Worm (Caenorhabditis elegans) whole organism, L3 larva: ENCODE measurements around the gene bath-39.

Experiments used
- aly-2 ChIP-seq: fragments of 150-350 bp; optimal IDR thresholded peaks from 2 replicates; lab custom pipeline; 2014; ENCODE audit warnings: missing biosample characterization, missing genetic modification characterization
- egl-27 ChIP-seq: sonication (generic microtip); optimal IDR thresholded peaks from 4 replicates; lab custom pipeline; 2017; ENCODE audit warnings: missing biosample characterization, missing genetic modification reagents, missing genetic modification characterization
- elt-1 ChIP-seq: fragments of 150-350 bp; optimal IDR thresholded peaks from 2 replicates; lab custom pipeline; 2014; ENCODE audit warnings: missing biosample characterization, missing genetic modification characterization
- lsy-12 ChIP-seq: sonication (generic microtip); optimal IDR thresholded peaks from 2 replicates; lab custom pipeline; 2016; ENCODE audit warnings: mild to moderate bottlenecking, missing genetic modification characterization, missing compliant biosample characterization
- mdl-1 ChIP-seq: fragments of 150-350 bp; optimal IDR thresholded peaks from 2 replicates; lab custom pipeline; 2014; ENCODE audit warnings: missing biosample characterization, missing genetic modification characterization
- nhr-12 ChIP-seq: fragments of 150-350 bp; optimal IDR thresholded peaks from 2 replicates; lab custom pipeline; 2014; ENCODE audit warnings: missing biosample characterization, missing genetic modification characterization
- nhr-28 ChIP-seq: fragments of 150-350 bp; optimal IDR thresholded peaks from 2 replicates; lab custom pipeline; 2014; ENCODE audit warnings: missing biosample characterization, missing genetic modification characterization
- skn-1 ChIP-seq: fragments of 150-350 bp; optimal IDR thresholded peaks from 2 replicates; lab custom pipeline; 2014; ENCODE audit warnings: missing biosample characterization, missing genetic modification characterization
- snpc-4 ChIP-seq: fragments of 150-350 bp; optimal IDR thresholded peaks from 2 replicates; lab custom pipeline; 2014; ENCODE audit warnings: missing biosample characterization, missing genetic modification characterization
- tbx-2 ChIP-seq: sonication (generic microtip); optimal IDR thresholded peaks from 2 replicates; lab custom pipeline; 2016; ENCODE audit warnings: mild to moderate bottlenecking, missing genetic modification characterization, missing compliant biosample characterization
- unc-39 ChIP-seq: sonication (generic microtip); optimal IDR thresholded peaks from 4 replicates; lab custom pipeline; 2017; ENCODE audit warnings: missing biosample characterization, missing genetic modification characterization
- ztf-11 ChIP-seq: fragments of 150-350 bp; optimal IDR thresholded peaks from 2 replicates; lab custom pipeline; 2014; ENCODE audit warnings: missing biosample characterization, missing genetic modification characterization

ce11 chrV:13410688-13411087 is 48.6 kb upstream of the bath-39 start, which contains the start of gene F53F1.4:
- TF ChIP-seq elt-1 (no peak), nhr-12 (no peak), lsy-12 (tag; lab: Kevin White, UChicago) (no peak), egl-27 (tag; lab: Kevin White, UChicago) (no peak), unc-39 (tag; lab: Kevin White, UChicago) (no peak), ztf-11 (no peak), aly-2 (tag; lab: Kevin White, UChicago) (no peak), skn-1 (tag; lab: Kevin White, UChicago) (no peak), nhr-28 (tag; lab: Kevin White, UChicago) (no peak), mdl-1 (tag; lab: Kevin White, UChicago) (no peak), snpc-4 (no peak), tbx-2 (tag; lab: Kevin White, UChicago) (no peak)
